Fruit fly (Drosophila melanogaster): Measurements from ENCODE around the gene LysE.

LysE gene

DNA sequence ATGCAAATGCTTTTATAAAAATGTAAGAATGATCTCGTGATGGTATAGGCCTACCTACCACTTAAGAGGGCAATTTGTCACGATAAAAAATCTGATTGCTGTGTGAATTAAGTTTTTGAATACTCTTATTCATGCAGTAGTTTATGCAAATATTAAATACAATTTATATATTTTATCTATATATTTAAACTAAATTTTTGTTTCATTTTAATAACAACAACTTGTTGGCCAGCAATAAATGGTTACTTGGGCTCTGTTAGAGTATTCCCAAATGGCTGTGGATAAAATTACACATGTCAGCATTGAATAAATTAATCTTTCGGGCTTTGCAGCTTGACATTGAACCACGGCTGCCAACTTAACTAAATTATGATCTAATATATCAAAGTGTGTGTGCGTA lies 45.9 kb downstream of the LysE start (continued):
- TF ChIP-seq amos (GFP tag; IDR thresholded peaks at IDR 0.05; ENCODE audit: partially characterized antibody) (no peak), CG10147 (GFP tag; optimal IDR thresholded peaks at IDR 0.05) (peak; percentile 8), Fer3 (tag; optimal IDR thresholded peaks at IDR 0.05) (peak; percentile 53), CG11398 (GFP tag; optimal IDR thresholded peaks at IDR 0.05) (no peak), CG3847 (GFP tag; IDR thresholded peaks at IDR 0.05) (peak; percentile 47), cwo (GFP tag; optimal IDR thresholded peaks at IDR 0.05) (peak; percentile 61), CG8281 (tag; optimal IDR thresholded peaks at IDR 0.05) (no peak), CG4617 (GFP tag; optimal IDR thresholded peaks at IDR 0.05; ENCODE audit: borderline replicate concordance) (no peak), Six4 (GFP tag; optimal IDR thresholded peaks at IDR 0.05) (no peak), CG9932 (GFP tag; IDR thresholded peaks at IDR 0.05) (peak; percentile 51), CG12299 (tag; optimal IDR thresholded peaks at IDR 0.05) (no peak), CG15479 (GFP tag; optimal IDR thresholded peaks at IDR 0.05) (no peak), sug (tag; optimal IDR thresholded peaks at IDR 0.05) (no peak), eyg (GFP tag; optimal IDR thresholded peaks at IDR 0.05) (no peak), Lim3 (GFP tag; IDR thresholded peaks at IDR 0.05) (no peak), CG4282 (GFP tag; optimal IDR thresholded peaks at IDR 0.05) (no peak), CG1647 (GFP tag; optimal IDR thresholded peaks at IDR 0.05) (no peak), fd102C (GFP tag; optimal IDR thresholded peaks at IDR 0.05) (no peak), CG9876 (GFP tag; optimal IDR thresholded peaks at IDR 0.05) (no peak), schlank (tag; optimal IDR thresholded peaks at IDR 0.05) (no peak), ems (GFP tag; optimal IDR thresholded peaks at IDR 0.05) (no peak), CG9817 (tag; optimal IDR thresholded peaks at IDR 0.05) (no peak), dmrt99B (tag; optimal IDR thresholded peaks at IDR 0.05) (peak; percentile 20), HLH54F (GFP tag; optimal IDR thresholded peaks at IDR 0.05) (no peak), fru (optimal IDR thresholded peaks at IDR 0.05) (no peak), pum (GFP tag; optimal IDR thresholded peaks at IDR 0.05) (no peak), sc (optimal IDR thresholded peaks at IDR 0.05) (no peak), sc (GFP tag; optimal IDR thresholded peaks at IDR 0.05) (no peak)
